Worm (Caenorhabditis elegans) whole organism, L3 larva: ENCODE results near the gene flp-9.

Experiments used
- R02D3.7 ChIP-seq: fragments of 150-350 bp; optimal IDR thresholded peaks from 2 replicates; lab custom pipeline; 2014; ENCODE audit warnings: missing biosample characterization, missing genetic modification characterization
- ztf-4 ChIP-seq: fragments of 150-350 bp; optimal IDR thresholded peaks from 2 replicates; lab custom pipeline; 2014; ENCODE audit warnings: missing biosample characterization, missing genetic modification characterization

DNA sequence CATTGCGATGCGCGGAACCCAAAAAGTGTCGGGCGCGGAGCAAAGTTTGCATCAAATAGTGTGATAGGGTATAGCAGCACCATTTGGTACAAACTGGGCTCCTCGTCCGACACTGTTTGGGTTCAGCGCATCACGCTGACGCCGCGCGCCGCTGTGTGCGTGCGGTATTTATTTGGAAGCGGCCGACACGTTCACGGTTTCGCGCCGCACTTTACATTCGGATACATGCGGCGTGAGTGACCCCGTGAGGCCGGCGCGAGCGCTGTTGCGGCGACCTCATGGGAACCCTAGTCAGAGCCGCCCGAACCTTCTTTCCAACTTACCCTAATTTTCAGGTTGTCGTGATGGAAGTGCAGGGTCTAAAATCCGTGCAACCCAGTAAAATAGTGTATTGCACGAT, 23.6 kb upstream of the flp-9 start:
- TF ChIP-seq R02D3.7 (tag; lab: Kevin White, UChicago) (no peak), ztf-4 (no peak)
